Fruit fly (Drosophila melanogaster): ENCODE results near the gene hay.

hay gene

dm6 chr3L:10648431-10648830 lies 17.6 kb downstream of the hay start (continued):
- TF ChIP-seq gem (tag; optimal IDR thresholded peaks at IDR 0.05): peak; percentile 35
- TF ChIP-seq CG3726 (GFP tag; IDR thresholded peaks at IDR 0.05): no peak
- TF ChIP-seq dm (GFP tag; optimal IDR thresholded peaks at IDR 0.05): no peak
- TF ChIP-seq Med (GFP tag): peak; percentile 61

- TF ChIP-seq sr (GFP tag; IDR thresholded peaks at IDR 0.05) (peak; percentile 52; the same call in 1 of the 3 replicates), ro (GFP tag; IDR thresholded peaks at IDR 0.05) (no peak), fd96Cb (tag; optimal IDR thresholded peaks at IDR 0.05) (no peak), CG2199 (GFP tag; IDR thresholded peaks at IDR 0.05) (0 out of 3 replicates have a peak, but pooled peaks have one; percentile 28), Taf1 (GFP tag; IDR thresholded peaks at IDR 0.05) (no peak), CG43689 (GFP tag; IDR thresholded peaks at IDR 0.05) (no peak), CG10274 (GFP tag; optimal IDR thresholded peaks at IDR 0.05) (no peak)
These were observed 20.4 kb downstream of the hay start for dm6 chr3L:10651271-10651670.

dm6 chr3L:10652487-10652886 lies 21.6 kb downstream of the hay start:
- TF ChIP-seq CG7372 (GFP tag; IDR thresholded peaks at IDR 0.05) (no peak), B-H1 (GFP tag; IDR thresholded peaks at IDR 0.05) (no peak), z (GFP tag; IDR thresholded peaks at IDR 0.05) (no peak), shn (GFP tag; optimal IDR thresholded peaks at IDR 0.05) (no peak), Hr39 (optimal IDR thresholded peaks at IDR 0.05) (no peak), sqz (GFP tag; optimal IDR thresholded peaks at IDR 0.05) (no peak)

dm6 chr3L:10654439-10654838 lies 23.6 kb downstream of the hay start:
- TF ChIP-seq shn (GFP tag; optimal IDR thresholded peaks at IDR 0.05): no peak
- no peak for TF ChIP-seq CrebB (tag; optimal IDR thresholded peaks at IDR 0.05)
- TF ChIP-seq Opbp (GFP tag; IDR thresholded peaks at IDR 0.05; ENCODE audit: partially characterized antibody): no peak
- no peak for TF ChIP-seq NK7.1 (GFP tag; optimal IDR thresholded peaks at IDR 0.05)
- TF ChIP-seq CG1603 (tag; optimal IDR thresholded peaks at IDR 0.05): peak; percentile 8
- TF ChIP-seq grn (GFP tag; optimal IDR thresholded peaks at IDR 0.05): no peak
- no peak for TF ChIP-seq CG8478 (optimal IDR thresholded peaks at IDR 0.05)
- no peak for TF ChIP-seq CG8944 (GFP tag; optimal IDR thresholded peaks at IDR 0.05)
- no peak for TF ChIP-seq CG3065 (GFP tag; optimal IDR thresholded peaks at IDR 0.05)
- TF ChIP-seq Ravus (GFP tag; IDR thresholded peaks at IDR 0.05): no peak
- no peak for TF ChIP-seq Blimp-1 (GFP tag; optimal IDR thresholded peaks at IDR 0.05)
- no peak for TF ChIP-seq kay (GFP tag; optimal IDR thresholded peaks at IDR 0.05)
- no peak for TF ChIP-seq CG2712 (tag; optimal IDR thresholded peaks at IDR 0.05)
- peak; percentile 19 for TF ChIP-seq gem (tag; optimal IDR thresholded peaks at IDR 0.05)
- peak; percentile 67 for TF ChIP-seq Med (GFP tag)
- TF ChIP-seq MESR4 (GFP tag; optimal IDR thresholded peaks at IDR 0.05): no peak
- TF ChIP-seq CG4328 (GFP tag; optimal IDR thresholded peaks at IDR 0.05): no peak
- no peak for TF ChIP-seq dmrt99B (tag; optimal IDR thresholded peaks at IDR 0.05)
- TF ChIP-seq sens (GFP tag): peak; percentile 55
- TF ChIP-seq Pdp1 (GFP tag; optimal IDR thresholded peaks at IDR 0.05): peak in 1 of 2 experiments; percentile 34
- TF ChIP-seq BtbVII (GFP tag; optimal IDR thresholded peaks at IDR 0.05): no peak

- TF ChIP-seq Chrac-16 (GFP tag; optimal IDR thresholded peaks at IDR 0.05) (no peak), CG33213 (GFP tag; optimal IDR thresholded peaks at IDR 0.05) (peak; percentile 80), zfh2 (GFP tag; optimal IDR thresholded peaks at IDR 0.05) (no peak), CG10366 (GFP tag; IDR thresholded peaks at IDR 0.05) (0 out of 2 replicates have a peak, but pooled peaks have one; percentile 15), C15 (GFP tag; IDR thresholded peaks at IDR 0.05) (0 out of 3 replicates have a peak, but pooled peaks have one; percentile 34), CG9215 (GFP tag; IDR thresholded peaks at IDR 0.05) (no peak), sens (GFP tag) (peak; percentile 95), CG10209 (GFP tag; optimal IDR thresholded peaks at IDR 0.05) (peak; percentile 82), bigmax (GFP tag; optimal IDR thresholded peaks at IDR 0.05) (peak; percentile 13), PHDP (tag; optimal IDR thresholded peaks at IDR 0.05) (peak; percentile 75), CG4617 (GFP tag; optimal IDR thresholded peaks at IDR 0.05; ENCODE audit: borderline replicate concordance) (peak; percentile 21), CG9876 (GFP tag; optimal IDR thresholded peaks at IDR 0.05) (peak; percentile 1)
These were observed 25.7 kb downstream of the hay start for dm6 chr3L:10656451-10657198.
